Worm (Caenorhabditis elegans) whole organism, young adult: ENCODE measurements around the gene T26E4.9.

Experiments
- B0261.1 ChIP-seq: sonication (generic microtip); optimal IDR thresholded peaks from 2 replicates; lab custom pipeline; 2016; ENCODE audit warnings: mild to moderate bottlenecking, missing genetic modification characterization, moderate library complexity, missing compliant biosample characterization
- B0336.3 ChIP-seq: fragments of 200-800 bp; sonication (Bioruptor generic); IDR thresholded peaks from 2 replicates; pipeline ENCODE4 v1.3.6; 2022; ENCODE audit warnings: missing genetic modification characterization, missing compliant biosample characterization
- D2030.7 ChIP-seq: fragments of 200-800 bp; sonication (Bioruptor generic); IDR thresholded peaks from 2 replicates; pipeline ENCODE4 v1.3.6; 2022; ENCODE audit warnings: missing genetic modification reagents, missing genetic modification characterization, missing compliant biosample characterization
- F39B2.1 ChIP-seq: fragments of 200-800 bp; sonication (Bioruptor generic); IDR thresholded peaks from 2 replicates; pipeline ENCODE4 v1.3.6; 2022; ENCODE audit warnings: missing genetic modification reagents, missing genetic modification characterization, missing compliant biosample characterization
- F49E8.2 ChIP-seq: sonication (generic microtip); optimal IDR thresholded peaks from 3 replicates; lab custom pipeline; 2017; ENCODE audit warnings: missing genetic modification characterization, mild to moderate bottlenecking, missing compliant biosample characterization, antibody characterized with exemption, moderate library complexity; ENCODE audit not compliant: insufficient read depth
- F52B5.7 ChIP-seq: sonication (generic microtip); optimal IDR thresholded peaks from 2 replicates; lab custom pipeline; 2016; ENCODE audit warnings: mild to moderate bottlenecking, missing genetic modification characterization, missing compliant biosample characterization
- K12H6.12 ChIP-seq: fragments of 200-800 bp; sonication (Bioruptor generic); optimal IDR thresholded peaks from 2 replicates; lab custom pipeline; 2018; ENCODE audit warnings: mild to moderate bottlenecking, missing genetic modification characterization, missing compliant biosample characterization
- Y67H2A.10 ChIP-seq: fragments of 200-800 bp; sonication (Bioruptor generic); conservative IDR thresholded peaks from 2 replicates; pipeline ENCODE4 v1.3.6; 2022; ENCODE audit warnings: missing genetic modification reagents, missing genetic modification characterization, missing compliant biosample characterization
- atf-7 ChIP-seq: sonication (generic microtip); optimal IDR thresholded peaks from 2 replicates; lab custom pipeline; 2017; ENCODE audit warnings: mild to moderate bottlenecking, missing genetic modification characterization, missing compliant biosample characterization
- ccch-3 ChIP-seq: fragments of 200-800 bp; sonication (Bioruptor generic); optimal IDR thresholded peaks from 2 replicates; lab custom pipeline; 2018; ENCODE audit warnings: mild to moderate bottlenecking, missing genetic modification characterization, missing compliant biosample characterization
- cebp-2 ChIP-seq: fragments of 200-800 bp; sonication (Bioruptor generic); IDR thresholded peaks from 2 replicates; pipeline ENCODE4 v1.3.6; 2022; ENCODE audit warnings: missing genetic modification characterization, missing compliant biosample characterization
- ceh-27 ChIP-seq: fragments of 200-800 bp; sonication (Bioruptor generic); optimal IDR thresholded peaks from 2 replicates; lab custom pipeline; 2018; ENCODE audit warnings: mild to moderate bottlenecking, missing genetic modification characterization, moderate library complexity, missing compliant biosample characterization
- ceh-40 ChIP-seq: fragments of 200-800 bp; sonication (Bioruptor generic); IDR thresholded peaks from 2 replicates; pipeline ENCODE4 v1.3.6; 2022; ENCODE audit warnings: missing genetic modification characterization, missing compliant biosample characterization
- ceh-79 ChIP-seq: sonication (generic microtip); optimal IDR thresholded peaks from 2 replicates; lab custom pipeline; 2017; ENCODE audit warnings: mild to moderate bottlenecking, missing genetic modification characterization, missing compliant biosample characterization
- dpl-1 ChIP-seq: fragments of 150-350 bp; optimal IDR thresholded peaks from 2 replicates; lab custom pipeline; 2014; ENCODE audit warnings: missing biosample characterization, missing genetic modification reagents, missing genetic modification characterization
- egl-18 ChIP-seq: fragments of 200-800 bp; sonication (Bioruptor generic); IDR thresholded peaks from 2 replicates; pipeline ENCODE4 v1.3.6; 2022; ENCODE audit warnings: missing genetic modification reagents, missing genetic modification characterization, missing compliant biosample characterization
- egl-44 ChIP-seq: fragments of 200-800 bp; sonication (Bioruptor generic); IDR thresholded peaks from 2 replicates; pipeline ENCODE4 v1.3.6; 2022; ENCODE audit warnings: missing genetic modification reagents, missing genetic modification characterization, missing compliant biosample characterization
- ets-4 ChIP-seq: fragments of 200-800 bp; sonication (Bioruptor generic); optimal IDR thresholded peaks from 2 replicates; lab custom pipeline; 2018; ENCODE audit warnings: mild to moderate bottlenecking, missing genetic modification characterization, missing compliant biosample characterization
- gei-17 ChIP-seq: fragments of 200-800 bp; sonication (Bioruptor generic); optimal IDR thresholded peaks from 2 replicates; lab custom pipeline; 2018; ENCODE audit warnings: mild to moderate bottlenecking, missing genetic modification characterization, missing compliant biosample characterization
- hlh-26 ChIP-seq: fragments of 200-800 bp; sonication (Bioruptor generic); conservative IDR thresholded peaks from 2 replicates; pipeline ENCODE4 v1.3.6; 2022; ENCODE audit warnings: missing genetic modification reagents, missing genetic modification characterization, missing compliant biosample characterization
- hrde-1 ChIP-seq: sonication (generic microtip); optimal IDR thresholded peaks from 2 replicates; lab custom pipeline; 2016; ENCODE audit warnings: missing genetic modification characterization, mild to moderate bottlenecking, missing compliant biosample characterization, moderate library complexity, missing genotype, missing genetic modification reagents, borderline replicate concordance
- lin-54 ChIP-seq: fragments of 200-800 bp; sonication (Bioruptor generic); optimal IDR thresholded peaks from 2 replicates; lab custom pipeline; 2018; ENCODE audit warnings: mild to moderate bottlenecking, missing genetic modification characterization, missing compliant biosample characterization
- lir-1 ChIP-seq: fragments of 200-800 bp; sonication (Bioruptor generic); conservative IDR thresholded peaks from 2 replicates; pipeline ENCODE4 v1.3.6; 2022; ENCODE audit warnings: missing genetic modification reagents, missing genetic modification characterization, missing compliant biosample characterization
- lsy-27 ChIP-seq: sonication (generic microtip); optimal IDR thresholded peaks from 2 replicates; lab custom pipeline; 2017; ENCODE audit warnings: missing genetic modification characterization, mild to moderate bottlenecking, missing compliant biosample characterization, antibody characterized with exemption, missing genotype, borderline replicate concordance; ENCODE audit not compliant: insufficient read depth
- madf-10 ChIP-seq: sonication (generic microtip); optimal IDR thresholded peaks from 2 replicates; lab custom pipeline; 2016; ENCODE audit warnings: mild to moderate bottlenecking, missing genetic modification characterization, missing compliant biosample characterization
- mcd-1 ChIP-seq: fragments of 200-800 bp; sonication (Bioruptor generic); IDR thresholded peaks from 2 replicates; pipeline ENCODE4 v1.3.6; 2022; ENCODE audit warnings: missing genetic modification reagents, missing genetic modification characterization, missing compliant biosample characterization
- mxl-1 ChIP-seq: sonication (generic microtip); optimal IDR thresholded peaks from 2 replicates; lab custom pipeline; 2016; ENCODE audit warnings: missing genetic modification characterization, missing compliant biosample characterization
- nfya-2 ChIP-seq: fragments of 200-800 bp; sonication (Bioruptor generic); IDR thresholded peaks from 2 replicates; pipeline ENCODE4 v1.3.6; 2022; ENCODE audit warnings: missing genetic modification reagents, missing genetic modification characterization, missing compliant biosample characterization
- nhr-80 ChIP-seq: sonication (generic microtip); optimal IDR thresholded peaks from 2 replicates; lab custom pipeline; 2016; ENCODE audit warnings: missing genetic modification characterization, missing compliant biosample characterization
- rcor-1 ChIP-seq: fragments of 200-800 bp; sonication (Bioruptor generic); IDR thresholded peaks from 2 replicates; pipeline ENCODE4 v1.3.6; 2022; ENCODE audit warnings: missing genetic modification reagents, missing genetic modification characterization, missing compliant biosample characterization
- rec-8 ChIP-seq, 2 experiments: sonication (generic microtip); optimal IDR thresholded peaks; 2 replicates each; lab custom pipeline; 2016; ENCODE audit warnings: mild to moderate bottlenecking in 2 of 2, missing genetic modification characterization in 2 of 2, missing genetic modification reagents in 2 of 2, missing genotype in 2 of 2, missing biosample characterization in 1 of 2, missing compliant biosample characterization in 1 of 2, moderate library complexity in 1 of 2
- sea-2 ChIP-seq: fragments of 200-800 bp; sonication (Bioruptor generic); IDR thresholded peaks from 2 replicates; pipeline ENCODE4 v1.3.6; 2022; ENCODE audit warnings: missing genetic modification characterization, missing compliant biosample characterization
- snpc-3.4 ChIP-seq: sonication (generic microtip); optimal IDR thresholded peaks from 2 replicates; lab custom pipeline; 2017; ENCODE audit warnings: missing genetic modification characterization, mild to moderate bottlenecking, missing compliant biosample characterization, antibody characterized with exemption, moderate library complexity, missing genotype, missing genetic modification reagents
- snpc-4 ChIP-seq, 5 experiments: fragments of 150-350 bp in 1 of 5; sonication (generic microtip) in 4 of 5; optimal IDR thresholded peaks; 2 replicates each; lab custom pipeline; 2014 to 2018; ENCODE audit warnings: missing genetic modification characterization in 5 of 5, missing biosample characterization in 3 of 5, antibody characterized with exemption in 2 of 5, mild to moderate bottlenecking in 2 of 5, missing compliant biosample characterization in 2 of 5, missing genotype in 2 of 5, moderate library complexity in 2 of 5, missing genetic modification reagents in 1 of 5
- somi-1 ChIP-seq: fragments of 200-800 bp; sonication (Bioruptor generic); optimal IDR thresholded peaks from 2 replicates; lab custom pipeline; 2018; ENCODE audit warnings: mild to moderate bottlenecking, missing genetic modification characterization, missing compliant biosample characterization
- tlf-1 ChIP-seq: fragments of 200-800 bp; sonication (Bioruptor generic); optimal IDR thresholded peaks from 2 replicates; lab custom pipeline; 2018; ENCODE audit warnings: mild to moderate bottlenecking, missing genetic modification characterization, missing compliant biosample characterization
- xnd-1 ChIP-seq: sonication (generic microtip); optimal IDR thresholded peaks from 2 replicates; lab custom pipeline; 2016; ENCODE audit warnings: missing genotype, missing genetic modification reagents, missing genetic modification characterization, missing compliant biosample characterization
- zfh-2 ChIP-seq: fragments of 200-800 bp; sonication (Bioruptor generic); conservative IDR thresholded peaks from 2 replicates; pipeline ENCODE4 v1.3.6; 2022; ENCODE audit warnings: missing genetic modification reagents, missing genetic modification characterization, missing compliant biosample characterization
- ztf-22 ChIP-seq: fragments of 200-800 bp; sonication (Bioruptor generic); optimal IDR thresholded peaks from 2 replicates; lab custom pipeline; 2018; ENCODE audit warnings: mild to moderate bottlenecking, missing genetic modification characterization, moderate library complexity, missing compliant biosample characterization
- ztf-3 ChIP-seq: fragments of 200-800 bp; sonication (Bioruptor generic); optimal IDR thresholded peaks from 2 replicates; lab custom pipeline; 2018; ENCODE audit warnings: mild to moderate bottlenecking, missing genetic modification characterization, missing compliant biosample characterization

The T26E4.9 gene

ce11 chrV:15829907-15830306 is 27.4 kb upstream of the T26E4.9 start, which contains the start of gene srbc-55:
Gene srbc-55, minus strand, starts transcription at chrV:15830007.
- TF ChIP-seq cebp-2 (GFP tag; lab: Robert Waterston, UW) = no peak
- TF ChIP-seq ztf-3 = no peak
- no peak for TF ChIP-seq sea-2 (GFP tag; lab: Robert Waterston, UW)
- no peak for TF ChIP-seq hrde-1 (tag; lab: Kevin White, UChicago)
- no peak for TF ChIP-seq somi-1
- no peak for TF ChIP-seq snpc-3.4 (tag; lab: Kevin White, UChicago)
- no peak for TF ChIP-seq atf-7 (tag; lab: Kevin White, UChicago)
- TF ChIP-seq D2030.7 (GFP tag; lab: Robert Waterston, UW) = no peak
- no peak for TF ChIP-seq ccch-3
- no peak for TF ChIP-seq F52B5.7
- TF ChIP-seq lin-54 (GFP tag; lab: Kevin White, UChicago) = no peak
- TF ChIP-seq egl-44 = no peak
- TF ChIP-seq rcor-1 (GFP tag; lab: Robert Waterston, UW) = no peak
- no peak for TF ChIP-seq lir-1 (GFP tag; lab: Robert Waterston, UW)

ce11 chrV:15826110-15826509 is 23.6 kb upstream of the T26E4.9 start, which contains the start of gene srbc-51:
Gene srbc-51, plus strand, starts transcription at chrV:15826410.
- TF ChIP-seq ztf-3 (no peak), gei-17 (GFP tag; lab: Kevin White, UChicago) (no peak), hlh-26 (GFP tag; lab: Robert Waterston, UW) (no peak), K12H6.12 (tag; lab: Kevin White, UChicago) (no peak), madf-10 (tag; lab: Kevin White, UChicago) (no peak), zfh-2 (GFP tag; lab: Robert Waterston, UW) (no peak), ets-4 (no peak), D2030.7 (GFP tag; lab: Robert Waterston, UW) (no peak), snpc-4 (GFP tag; optimal IDR thresholded peaks at IDR 0.05; lab: Kevin White, UChicago) (no peak), snpc-4 (tag; optimal IDR thresholded peaks at IDR 0.05; lab: Kevin White, UChicago) (no peak), xnd-1 (tag; lab: Kevin White, UChicago) (no peak), ztf-22 (GFP tag; lab: Kevin White, UChicago) (no peak), egl-18 (GFP tag; lab: Robert Waterston, UW) (no peak)
- TF ChIP-seq, all 124 proteins: peak for 0

- TF ChIP-seq rec-8 (tag; optimal IDR thresholded peaks at IDR 0.05; lab: Kevin White, UChicago) (no peak), F39B2.1 (GFP tag; lab: Robert Waterston, UW) (no peak), nfya-2 (GFP tag; lab: Robert Waterston, UW) (no peak), ceh-40 (GFP tag; lab: Robert Waterston, UW) (no peak), B0261.1 (tag; lab: Kevin White, UChicago) (no peak), lsy-27 (tag; lab: Kevin White, UChicago) (no peak), xnd-1 (tag; lab: Kevin White, UChicago) (no peak), F52B5.7 (no peak), F49E8.2 (tag; lab: Kevin White, UChicago) (no peak), mxl-1 (tag; lab: Kevin White, UChicago) (no peak), B0336.3 (no peak), rcor-1 (GFP tag; lab: Robert Waterston, UW) (no peak), nhr-80 (tag; lab: Kevin White, UChicago) (no peak), ceh-79 (no peak), dpl-1 (GFP tag; lab: Kevin White, UChicago) (no peak), ceh-27 (GFP tag; lab: Kevin White, UChicago) (no peak), mcd-1 (GFP tag; lab: Robert Waterston, UW) (no peak), Y67H2A.10 (GFP tag; lab: Robert Waterston, UW) (no peak), tlf-1 (GFP tag; lab: Kevin White, UChicago) (no peak)
These were observed 22.3 kb upstream of the T26E4.9 start, which contains the start of gene srbc-50 for ce11 chrV:15824866-15825265. Gene srbc-50, minus strand, starts transcription at chrV:15824966.
